Fruit fly (Drosophila melanogaster): ENCODE data around the gene Got2.
A peak's percentile ranks its signal among the peaks of the same experiment; 100 is the strongest.

Got2 gene

dm6 chr2L:1973957-1974356, 13.6 kb downstream of the Got2 start, which contains the start of gene Der-1:
TSS of gene Der-1 (plus strand) at chr2L:1973957.
- TF ChIP-seq CG7101 (tag; optimal IDR thresholded peaks at IDR 0.05) (peak; percentile 4), CG5204 (GFP tag; optimal IDR thresholded peaks at IDR 0.05) (no peak), CG11617 (GFP tag; optimal IDR thresholded peaks at IDR 0.05) (no peak), Crg-1 (GFP tag; optimal IDR thresholded peaks at IDR 0.05) (peak; percentile 14), Mnt (GFP tag; optimal IDR thresholded peaks at IDR 0.05) (peak; percentile 3), CG1620 (GFP tag; optimal IDR thresholded peaks at IDR 0.05) (peak; percentile 4), bab1 (GFP tag; optimal IDR thresholded peaks at IDR 0.05) (peak; percentile 7)

dm6 chr2L:1972450-1973119, 15.0 kb downstream of the Got2 start:
- TF ChIP-seq tj (GFP tag; optimal IDR thresholded peaks at IDR 0.05) (no peak), ovo (GFP tag; optimal IDR thresholded peaks at IDR 0.05) (peak; percentile 9), CG7101 (tag; optimal IDR thresholded peaks at IDR 0.05) (no peak), bab1 (GFP tag; optimal IDR thresholded peaks at IDR 0.05) (no peak), CG33017 (tag; optimal IDR thresholded peaks at IDR 0.05) (no peak), CG5204 (GFP tag; optimal IDR thresholded peaks at IDR 0.05) (no peak), Clk (GFP tag; optimal IDR thresholded peaks at IDR 0.05) (no peak)

- peak; percentile 63 for TF ChIP-seq Clk (GFP tag; optimal IDR thresholded peaks at IDR 0.05)
- TF ChIP-seq toe (GFP tag; optimal IDR thresholded peaks at IDR 0.05) = no peak
- no peak for TF ChIP-seq tj (GFP tag; optimal IDR thresholded peaks at IDR 0.05)
- no peak for TF ChIP-seq Mnt (GFP tag; optimal IDR thresholded peaks at IDR 0.05)
- TF ChIP-seq CG1620 (GFP tag; optimal IDR thresholded peaks at IDR 0.05) = no peak
- TF ChIP-seq CG7045 (GFP tag; optimal IDR thresholded peaks at IDR 0.05) = peak; percentile 57
- peak; percentile 23 for TF ChIP-seq CG7101 (tag; optimal IDR thresholded peaks at IDR 0.05)
- TF ChIP-seq CG33017 (tag; optimal IDR thresholded peaks at IDR 0.05) = no peak
- TF ChIP-seq Crg-1 (GFP tag; optimal IDR thresholded peaks at IDR 0.05) = peak; percentile 47
- TF ChIP-seq cnc (optimal IDR thresholded peaks at IDR 0.05) = no peak
- no peak for TF ChIP-seq kay (GFP tag; ENCODE audit: borderline replicate concordance)
- TF ChIP-seq CG14711 (tag; optimal IDR thresholded peaks at IDR 0.05) = no peak
- TF ChIP-seq CG11617 (GFP tag; optimal IDR thresholded peaks at IDR 0.05) = no peak
- TF ChIP-seq Hr96 (GFP tag; optimal IDR thresholded peaks at IDR 0.05) = peak; percentile 40
- peak; percentile 61 for TF ChIP-seq CG12768 (GFP tag; optimal IDR thresholded peaks at IDR 0.05)
- TF ChIP-seq pad (GFP tag; optimal IDR thresholded peaks at IDR 0.05) = peak; percentile 42
- no peak for TF ChIP-seq bab1 (GFP tag; optimal IDR thresholded peaks at IDR 0.05)
- TF ChIP-seq cic (GFP tag; optimal IDR thresholded peaks at IDR 0.05) = no peak
- TF ChIP-seq ovo (GFP tag; optimal IDR thresholded peaks at IDR 0.05) = no peak
- no peak for TF ChIP-seq CG5204 (GFP tag; optimal IDR thresholded peaks at IDR 0.05)
Observed at dm6 chr2L:1970312-1970929, 17.1 kb downstream of the Got2 start, which contains the start of gene erm. TSS of gene erm (minus strand) at chr2L:1970362.

dm6 chr2L:1967861-1968260, 19.7 kb downstream of the Got2 start:
- TF ChIP-seq Mnt (GFP tag; optimal IDR thresholded peaks at IDR 0.05) (no peak), CG33017 (tag; optimal IDR thresholded peaks at IDR 0.05) (no peak), CG7101 (tag; optimal IDR thresholded peaks at IDR 0.05) (no peak), toe (GFP tag; optimal IDR thresholded peaks at IDR 0.05) (no peak), ovo (GFP tag; optimal IDR thresholded peaks at IDR 0.05) (no peak), bab1 (GFP tag; optimal IDR thresholded peaks at IDR 0.05) (no peak), pad (GFP tag; optimal IDR thresholded peaks at IDR 0.05) (no peak)

- TF ChIP-seq CG14711 (tag; optimal IDR thresholded peaks at IDR 0.05) (no peak), CG7045 (GFP tag; optimal IDR thresholded peaks at IDR 0.05) (no peak), tj (GFP tag; optimal IDR thresholded peaks at IDR 0.05) (no peak)
Observed at dm6 chr2L:1967301-1967700, 20.3 kb downstream of the Got2 start.

- no peak for TF ChIP-seq cnc (optimal IDR thresholded peaks at IDR 0.05)
Observed at dm6 chr2L:1961932-1962496, 25.5 kb downstream of the Got2 start.

- TF ChIP-seq CG7101 (tag; optimal IDR thresholded peaks at IDR 0.05) (no peak), cnc (optimal IDR thresholded peaks at IDR 0.05) (no peak), kay (GFP tag; ENCODE audit: borderline replicate concordance) (no peak), tj (GFP tag; optimal IDR thresholded peaks at IDR 0.05) (no peak), Hr96 (GFP tag; optimal IDR thresholded peaks at IDR 0.05) (no peak), Clk (GFP tag; optimal IDR thresholded peaks at IDR 0.05) (no peak), toe (GFP tag; optimal IDR thresholded peaks at IDR 0.05) (no peak), CG7045 (GFP tag; optimal IDR thresholded peaks at IDR 0.05) (no peak), Mnt (GFP tag; optimal IDR thresholded peaks at IDR 0.05) (no peak), CG1620 (GFP tag; optimal IDR thresholded peaks at IDR 0.05) (no peak), ovo (GFP tag; optimal IDR thresholded peaks at IDR 0.05) (no peak), Crg-1 (GFP tag; optimal IDR thresholded peaks at IDR 0.05) (no peak), cic (GFP tag; optimal IDR thresholded peaks at IDR 0.05) (no peak), CG11617 (GFP tag; optimal IDR thresholded peaks at IDR 0.05) (no peak), bab1 (GFP tag; optimal IDR thresholded peaks at IDR 0.05) (no peak), CG12768 (GFP tag; optimal IDR thresholded peaks at IDR 0.05) (no peak)
Observed at dm6 chr2L:1960056-1960455, 27.5 kb downstream of the Got2 start.
